Worm (Caenorhabditis elegans): Measurements from ENCODE around the gene igdb-2.

Gene igdb-2

DNA sequence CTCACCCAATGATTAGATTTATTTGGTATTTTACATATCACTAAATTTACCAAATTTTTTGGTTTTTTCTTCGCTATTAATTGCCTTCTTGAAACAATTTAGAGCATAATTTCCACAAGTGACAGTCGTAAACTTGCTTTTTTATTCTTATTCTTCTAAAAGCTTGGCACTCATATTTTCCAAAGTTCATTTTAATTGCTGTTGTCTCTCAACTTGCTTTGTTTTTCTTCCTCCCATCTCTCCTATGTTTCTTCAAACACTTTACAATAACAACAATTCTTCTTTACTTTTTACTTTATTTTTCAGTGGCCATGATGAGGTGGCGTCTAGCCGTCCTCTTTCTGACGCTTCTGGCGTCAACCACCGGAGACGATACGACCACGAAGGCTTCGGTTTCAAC is at the start of gene igdb-2:
Gene igdb-2, plus strand, starts transcription at position 301 of the 400 bp plus-strand sequence.
- TF ChIP-seq ttx-3 (tag; optimal IDR thresholded peaks at IDR 0.05) (no peak), dve-1 (tag; optimal IDR thresholded peaks at IDR 0.05) (no peak), ceh-6 (GFP tag; optimal IDR thresholded peaks at IDR 0.05) (no peak), eyg-1 (tag; optimal IDR thresholded peaks at IDR 0.05) (no peak), fax-1 (tag; optimal IDR thresholded peaks at IDR 0.05) (no peak), fkh-10 (GFP tag; optimal IDR thresholded peaks at IDR 0.05) (no peak), ceh-9 (tag; optimal IDR thresholded peaks at IDR 0.05) (no peak)

DNA sequence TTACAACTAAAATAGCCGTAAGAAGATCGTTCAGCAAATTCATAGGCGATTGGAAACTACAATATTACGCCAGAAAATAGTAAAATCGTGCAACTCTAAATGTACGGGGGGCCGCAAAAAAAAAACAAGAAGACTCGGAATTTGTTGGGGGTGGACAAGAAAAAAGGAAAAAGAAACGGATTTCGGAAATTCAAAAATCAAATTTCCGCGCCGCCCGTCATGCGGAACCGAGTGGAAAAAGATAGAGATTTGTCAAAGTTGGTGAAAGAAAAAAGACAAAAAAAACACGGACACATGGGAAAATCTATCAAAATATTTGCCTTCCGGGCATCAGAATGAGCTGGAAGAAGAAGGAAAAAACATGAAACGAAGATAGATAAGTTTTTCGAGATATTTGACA is 49.2 kb upstream of the igdb-2 start:
- TF ChIP-seq ceh-24 (tag; optimal IDR thresholded peaks at IDR 0.05): no peak
- no peak for TF ChIP-seq elt-4 (tag; optimal IDR thresholded peaks at IDR 0.05)
- TF ChIP-seq unc-42 (tag; optimal IDR thresholded peaks at IDR 0.05): peak; percentile 86
- TF ChIP-seq unc-86 (tag; optimal IDR thresholded peaks at IDR 0.05): no peak
- TF ChIP-seq ref-2 (tag; optimal IDR thresholded peaks at IDR 0.05): no peak
- no peak for TF ChIP-seq ceh-30 (tag; optimal IDR thresholded peaks at IDR 0.05)
- TF ChIP-seq F13H6.1 (tag; optimal IDR thresholded peaks at IDR 0.05): no peak

DNA sequence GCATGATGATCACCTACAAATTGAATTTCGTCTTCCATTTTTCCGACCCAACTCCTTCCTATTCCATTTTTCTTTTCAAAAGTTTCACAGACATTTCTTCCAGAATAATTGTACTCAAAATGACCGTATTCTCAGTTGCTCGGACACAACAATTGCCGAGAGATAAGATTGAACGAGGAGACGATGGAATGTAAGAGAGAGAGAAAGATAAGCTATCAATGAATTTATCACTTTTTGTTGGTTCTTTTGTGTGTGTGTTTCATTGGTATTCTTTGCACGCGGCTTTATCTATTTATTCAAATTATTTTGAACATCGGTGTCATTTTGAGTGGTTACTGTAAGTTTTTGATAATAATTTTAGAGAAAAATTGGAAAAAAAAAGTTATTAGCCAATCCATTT is 48.0 kb upstream of the igdb-2 start, which contains the start of gene ugt-65:
Gene ugt-65, plus strand, starts transcription at position 229 of the 400 bp plus-strand sequence.
- TF ChIP-seq K09A11.1 (tag; optimal IDR thresholded peaks at IDR 0.05; ENCODE audit: insufficient read depth): no peak
- peak; percentile 86 for TF ChIP-seq elt-2 (tag; optimal IDR thresholded peaks at IDR 0.05)
- TF ChIP-seq pros-1 (tag; optimal IDR thresholded peaks at IDR 0.05): no peak
- no peak for TF ChIP-seq fkh-6 (tag; optimal IDR thresholded peaks at IDR 0.05)
- TF ChIP-seq sox-4 (tag; optimal IDR thresholded peaks at IDR 0.05): no peak
- TF ChIP-seq hlh-15 (tag; optimal IDR thresholded peaks at IDR 0.05): no peak

DNA sequence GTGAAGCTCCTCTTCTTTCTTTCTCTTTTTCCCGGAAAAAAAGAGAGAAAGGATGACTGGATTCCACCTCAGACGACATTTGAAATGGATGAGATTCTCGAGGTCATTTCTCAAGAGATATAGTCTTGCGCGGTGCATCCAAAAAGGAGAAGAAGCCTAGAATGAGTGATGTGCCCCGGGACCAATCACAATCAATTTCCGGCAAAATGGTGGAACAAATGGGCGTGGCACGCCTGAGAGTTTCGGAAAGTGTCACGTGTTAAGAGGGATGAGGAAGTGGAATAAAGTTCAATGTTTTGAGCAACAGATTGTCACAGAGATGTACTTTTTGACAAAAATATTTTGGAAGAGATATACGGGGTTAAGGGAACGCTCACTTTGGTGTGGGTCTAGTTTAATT is 42.9 kb upstream of the igdb-2 start:
- TF ChIP-seq nhr-232 (tag; optimal IDR thresholded peaks at IDR 0.05): no peak
- no peak for TF ChIP-seq ceh-6 (GFP tag; optimal IDR thresholded peaks at IDR 0.05)
- TF ChIP-seq hlh-15 (tag; optimal IDR thresholded peaks at IDR 0.05): no peak
- TF ChIP-seq ceh-19 (GFP tag; optimal IDR thresholded peaks at IDR 0.05): no peak
- no peak for TF ChIP-seq gmeb-2 (tag; optimal IDR thresholded peaks at IDR 0.05)
- no peak for TF ChIP-seq unc-55 (GFP tag; optimal IDR thresholded peaks at IDR 0.05)
- no peak for TF ChIP-seq pag-3 (tag; optimal IDR thresholded peaks at IDR 0.05; ENCODE audit: borderline replicate concordance)
- no peak for TF ChIP-seq unc-3 (GFP tag; conservative IDR thresholded peaks at IDR 0.05)
- no peak for TF ChIP-seq unc-3 (tag; optimal IDR thresholded peaks at IDR 0.05)
- no peak for TF ChIP-seq ztf-16 (tag; optimal IDR thresholded peaks at IDR 0.05)
- TF ChIP-seq K09A11.1 (tag; optimal IDR thresholded peaks at IDR 0.05; ENCODE audit: insufficient read depth): no peak
- TF ChIP-seq elt-2 (tag; optimal IDR thresholded peaks at IDR 0.05): no peak
- TF ChIP-seq ceh-22 (tag; optimal IDR thresholded peaks at IDR 0.05): no peak
- TF ChIP-seq ceh-48 (tag; optimal IDR thresholded peaks at IDR 0.05): no peak
- TF ChIP-seq ceh-2 (tag; optimal IDR thresholded peaks at IDR 0.05): no peak
- no peak for TF ChIP-seq ceh-9 (tag; optimal IDR thresholded peaks at IDR 0.05)
- TF ChIP-seq dve-1 (tag; optimal IDR thresholded peaks at IDR 0.05): no peak
- no peak for TF ChIP-seq pqm-1 (tag; optimal IDR thresholded peaks at IDR 0.05)
- TF ChIP-seq ceh-18 (tag; optimal IDR thresholded peaks at IDR 0.05): no peak
- no peak for TF ChIP-seq ceh-24 (tag; optimal IDR thresholded peaks at IDR 0.05)
- no peak for TF ChIP-seq eyg-1 (tag; optimal IDR thresholded peaks at IDR 0.05)

DNA sequence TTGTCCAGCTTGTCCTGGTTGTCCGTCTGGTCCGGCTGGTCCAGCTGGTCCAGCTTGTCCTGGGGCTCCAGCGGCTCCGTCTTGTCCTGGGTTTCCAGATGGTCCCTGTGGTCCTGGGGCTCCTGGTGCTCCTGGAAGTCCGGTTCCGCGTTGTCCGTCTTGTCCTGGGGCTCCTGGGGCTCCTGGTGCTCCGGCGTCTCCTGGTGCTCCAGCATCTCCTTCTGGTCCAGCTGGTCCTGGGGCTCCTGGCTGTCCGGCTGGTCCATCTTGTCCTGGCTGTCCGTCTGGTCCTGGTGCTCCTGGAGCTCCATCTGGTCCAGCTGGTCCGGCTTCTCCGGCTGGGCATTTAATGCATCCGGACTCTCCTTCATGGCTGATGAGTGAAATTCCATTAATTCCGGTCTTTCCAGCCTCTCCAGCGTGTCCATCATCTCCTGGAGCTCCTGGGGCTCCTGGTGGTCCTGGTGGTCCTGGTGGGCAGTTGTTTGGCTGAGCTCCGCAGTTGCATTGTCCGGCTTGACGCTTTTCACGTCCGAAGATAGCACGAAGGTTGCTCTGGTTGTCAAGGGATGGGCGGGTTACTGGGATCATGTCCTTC is 40.7 kb upstream of the igdb-2 start:
- TF ChIP-seq fkh-10 (GFP tag; optimal IDR thresholded peaks at IDR 0.05) (no peak), ttx-3 (tag; optimal IDR thresholded peaks at IDR 0.05) (no peak), dve-1 (tag; optimal IDR thresholded peaks at IDR 0.05) (no peak), unc-42 (tag; optimal IDR thresholded peaks at IDR 0.05) (peak; percentile 0), ceh-22 (tag; optimal IDR thresholded peaks at IDR 0.05) (no peak), dmd-4 (tag; optimal IDR thresholded peaks at IDR 0.05; ENCODE audit: borderline replicate concordance) (no peak), hlh-13 (GFP tag; optimal IDR thresholded peaks at IDR 0.05) (no peak), hlh-6 (tag; optimal IDR thresholded peaks at IDR 0.05) (no peak), hlh-15 (tag; optimal IDR thresholded peaks at IDR 0.05) (no peak), tbx-7 (tag; optimal IDR thresholded peaks at IDR 0.05) (no peak), hlh-8 (tag; optimal IDR thresholded peaks at IDR 0.05) (no peak), nhr-232 (tag; optimal IDR thresholded peaks at IDR 0.05) (no peak), pax-1 (tag; optimal IDR thresholded peaks at IDR 0.05) (no peak), ztf-16 (tag; optimal IDR thresholded peaks at IDR 0.05) (peak; percentile 78), rnt-1 (tag; optimal IDR thresholded peaks at IDR 0.05) (no peak), syd-9 (tag; optimal IDR thresholded peaks at IDR 0.05) (no peak), unc-3 (GFP tag; conservative IDR thresholded peaks at IDR 0.05) (no peak), unc-3 (tag; optimal IDR thresholded peaks at IDR 0.05) (no peak), elt-4 (tag; optimal IDR thresholded peaks at IDR 0.05) (no peak), ceh-34 (tag; optimal IDR thresholded peaks at IDR 0.05) (no peak), ceh-2 (tag; optimal IDR thresholded peaks at IDR 0.05) (no peak), mec-3 (tag; optimal IDR thresholded peaks at IDR 0.05; ENCODE audit: borderline replicate concordance) (no peak), ceh-18 (tag; optimal IDR thresholded peaks at IDR 0.05) (peak; percentile 30), F13H6.1 (tag; optimal IDR thresholded peaks at IDR 0.05) (peak; percentile 25)
